Fruit fly (Drosophila melanogaster): Measurements from ENCODE around the gene Nt5a.
A peak's percentile ranks its signal among the peaks of the same experiment; 100 is the strongest.

Nt5a gene

DNA sequence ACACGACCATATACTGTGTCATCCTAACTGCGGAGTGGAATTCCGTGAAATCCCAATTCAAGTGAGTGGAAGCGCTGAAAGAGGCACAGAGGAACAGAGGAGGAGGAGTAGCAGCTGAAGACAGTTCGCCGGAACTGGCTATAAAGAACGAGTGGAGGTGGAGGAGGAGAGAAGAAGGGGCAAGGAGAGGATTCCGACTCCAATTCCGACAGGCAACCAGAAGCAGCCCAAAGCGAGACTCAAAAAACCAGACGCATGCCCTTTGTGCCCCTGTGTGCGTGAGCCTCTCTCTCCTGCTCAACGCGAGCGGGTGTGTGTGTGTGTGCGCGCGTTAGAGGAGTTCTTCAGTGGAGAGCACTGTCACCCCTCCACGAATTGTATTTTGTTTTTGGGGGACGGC, 42.2 kb upstream of the Nt5a start (continued):
- TF ChIP-seq CG4282 (GFP tag; optimal IDR thresholded peaks at IDR 0.05) (no peak), Six4 (GFP tag; optimal IDR thresholded peaks at IDR 0.05) (no peak), ewg (GFP tag; optimal IDR thresholded peaks at IDR 0.05) (peak; percentile 71), cad (GFP tag; optimal IDR thresholded peaks at IDR 0.05) (no peak), Trl (optimal IDR thresholded peaks at IDR 0.05) (peak; percentile 57 to 65), Trl (GFP tag; optimal IDR thresholded peaks at IDR 0.05) (no peak), CG9437 (GFP tag; optimal IDR thresholded peaks at IDR 0.05) (no peak), CG17802 (tag; optimal IDR thresholded peaks at IDR 0.05) (no peak)

- TF ChIP-seq CG31224 (GFP tag; IDR thresholded peaks at IDR 0.05) (no peak), Nf-YC (tag; optimal IDR thresholded peaks at IDR 0.05) (no peak), gem (tag; optimal IDR thresholded peaks at IDR 0.05) (peak; percentile 21), lola (GFP tag; optimal IDR thresholded peaks at IDR 0.05) (peak in 1 of 3 experiments; percentile 14), CG42726 (GFP tag; IDR thresholded peaks at IDR 0.05; ENCODE audit: partially characterized antibody) (no peak), tx (GFP tag; optimal IDR thresholded peaks at IDR 0.05) (no peak), ase (GFP tag; IDR thresholded peaks at IDR 0.05) (peak; percentile 6; the same call in 1 of the 3 replicates), row (GFP tag; IDR thresholded peaks at IDR 0.05) (peak; percentile 39; the same call in 2 of the 3 replicates), Vsx1 (GFP tag; optimal IDR thresholded peaks at IDR 0.05) (no peak), CG8924 (tag; optimal IDR thresholded peaks at IDR 0.05) (no peak), ken (GFP tag; IDR thresholded peaks at IDR 0.05) (no peak), Xrp1 (GFP tag; IDR thresholded peaks at IDR 0.05) (no peak), Atf3 (GFP tag; optimal IDR thresholded peaks at IDR 0.05) (no peak), CG18476 (GFP tag; optimal IDR thresholded peaks at IDR 0.05) (no peak), CG9437 (GFP tag; optimal IDR thresholded peaks at IDR 0.05) (no peak), schlank (tag; optimal IDR thresholded peaks at IDR 0.05) (no peak), lab (GFP tag; optimal IDR thresholded peaks at IDR 0.05) (no peak), Stat92E (GFP tag; optimal IDR thresholded peaks at IDR 0.05) (no peak), CG2116 (GFP tag; optimal IDR thresholded peaks at IDR 0.05) (no peak), sd (tag; optimal IDR thresholded peaks at IDR 0.05) (no peak), CG17385 (GFP tag; optimal IDR thresholded peaks at IDR 0.05) (no peak), usp (GFP tag; optimal IDR thresholded peaks at IDR 0.05) (no peak), CG3281 (GFP tag; optimal IDR thresholded peaks at IDR 0.05) (no peak), Ssrp (tag; optimal IDR thresholded peaks at IDR 0.05) (peak; percentile 29), Usf (GFP tag; optimal IDR thresholded peaks at IDR 0.05) (no peak), sens-2 (GFP tag; IDR thresholded peaks at IDR 0.05) (no peak), tio (GFP tag; optimal IDR thresholded peaks at IDR 0.05) (peak; percentile 30), sens (GFP tag) (peak; percentile 80), grau (tag; optimal IDR thresholded peaks at IDR 0.05) (peak; percentile 81), ara (GFP tag; IDR thresholded peaks at IDR 0.05) (0 out of 2 replicates have a peak, but pooled peaks have one; percentile 29), slou (GFP tag; optimal IDR thresholded peaks at IDR 0.05) (no peak), HLHmδ (GFP tag; optimal IDR thresholded peaks at IDR 0.05) (no peak), Bgb (GFP tag; IDR thresholded peaks at IDR 0.05; ENCODE audit: partially characterized antibody) (no peak)
Measured at dm6 chr3L:1348935-1349334, 41.7 kb upstream of the Nt5a start.

dm6 chr3L:1348248-1348647, 41.0 kb upstream of the Nt5a start:
- 0 out of 3 replicates have a peak, but pooled peaks have one; percentile 23 for TF ChIP-seq zfh1 (GFP tag; IDR thresholded peaks at IDR 0.05)
- TF ChIP-seq bsh (GFP tag; optimal IDR thresholded peaks at IDR 0.05), result peak in 1 of 2 experiments; percentile 56
- no peak for TF ChIP-seq CkIIα-i1 (GFP tag; IDR thresholded peaks at IDR 0.05)
- no peak for TF ChIP-seq nmo (GFP tag; optimal IDR thresholded peaks at IDR 0.05)
- no peak for TF ChIP-seq psq (GFP tag; optimal IDR thresholded peaks at IDR 0.05)
- 0 out of 2 replicates have a peak, but pooled peaks have one; percentile 21 for TF ChIP-seq Rx (GFP tag; IDR thresholded peaks at IDR 0.05)
- TF ChIP-seq MTF-1 (GFP tag; optimal IDR thresholded peaks at IDR 0.05; ENCODE audit: borderline replicate concordance), result no peak
- TF ChIP-seq Ets65A (GFP tag), result peak; percentile 89
- no peak for TF ChIP-seq hb (GFP tag; IDR thresholded peaks at IDR 0.05; ENCODE audit: partially characterized antibody)
- peak; percentile 77 for TF ChIP-seq Med (GFP tag)
- TF ChIP-seq kni (GFP tag; optimal IDR thresholded peaks at IDR 0.05), result no peak
